Worm (Caenorhabditis elegans): ENCODE measurements around the gene F52E4.5.

DNA sequence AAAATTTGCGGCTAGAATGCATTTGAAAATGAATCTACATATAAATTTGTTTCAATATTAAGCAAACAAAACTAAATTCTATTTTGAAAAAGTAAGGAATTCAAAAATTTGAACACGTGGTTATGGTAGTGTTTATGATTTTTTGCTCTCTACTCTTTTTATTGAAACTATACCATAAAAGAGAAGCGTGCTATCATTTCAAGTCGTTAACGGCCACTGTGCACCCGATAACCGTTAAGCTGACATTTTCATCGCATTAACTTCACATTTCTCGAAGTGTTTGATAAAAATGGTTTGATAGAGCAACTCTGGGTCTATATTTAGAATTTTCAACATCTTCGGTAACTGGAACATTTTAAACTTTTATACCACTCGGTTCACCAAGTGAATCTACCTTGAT, 32.3 kb downstream of the F52E4.5 start, which contains the start of gene twk-26:
- no peak for TF ChIP-seq fkh-10 (GFP tag; optimal IDR thresholded peaks at IDR 0.05)
- TF ChIP-seq ama-1 (optimal IDR thresholded peaks at IDR 0.05): no peak
- TF ChIP-seq rnt-1 (tag; optimal IDR thresholded peaks at IDR 0.05): no peak
- no peak for TF ChIP-seq sox-4 (tag; optimal IDR thresholded peaks at IDR 0.05)
- no peak for TF ChIP-seq ceh-45 (GFP tag; IDR thresholded peaks at IDR 0.05)
- no peak for TF ChIP-seq pha-4 (tag; optimal IDR thresholded peaks at IDR 0.05)
- TF ChIP-seq nhr-11 (tag; optimal IDR thresholded peaks at IDR 0.05): no peak
- TF ChIP-seq pqm-1 (tag; optimal IDR thresholded peaks at IDR 0.05): no peak
